Worm (Caenorhabditis elegans): Measurements from ENCODE around the gene mrpl-22.

Gene mrpl-22

DNA sequence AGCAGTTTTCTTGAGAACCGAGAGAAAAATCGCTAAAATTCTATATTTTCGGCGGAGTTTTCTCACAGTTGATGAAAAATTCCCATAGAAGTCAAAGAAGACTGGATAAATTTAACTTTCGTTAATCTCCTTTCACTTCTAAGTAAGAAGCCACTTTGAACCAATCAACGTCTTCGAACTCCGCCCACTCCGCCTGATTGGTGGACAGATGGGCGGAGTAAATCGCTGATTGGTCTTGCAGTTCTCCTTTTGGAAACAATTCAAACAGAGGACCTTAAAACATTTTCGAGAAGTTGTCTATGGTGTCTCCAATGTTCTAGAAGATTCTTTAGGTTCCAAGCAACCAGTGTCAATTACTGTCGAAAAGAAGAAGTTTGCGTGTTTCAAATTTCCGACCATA lies 43.1 kb downstream of the mrpl-22 start:
- TF ChIP-seq ceh-16 (tag; optimal IDR thresholded peaks at IDR 0.05), result no peak
- TF ChIP-seq ztf-11 (tag; optimal IDR thresholded peaks at IDR 0.05), result no peak
- no peak for TF ChIP-seq snpc-4 (tag; optimal IDR thresholded peaks at IDR 0.05)
- TF ChIP-seq skn-1 (tag; optimal IDR thresholded peaks at IDR 0.05), result no peak
- no peak for TF ChIP-seq ceh-82 (tag; optimal IDR thresholded peaks at IDR 0.05)
- TF ChIP-seq F13H6.1 (tag; optimal IDR thresholded peaks at IDR 0.05), result no peak
- TF ChIP-seq mab-5 (tag; optimal IDR thresholded peaks at IDR 0.05), result no peak
- no peak for TF ChIP-seq sem-4 (tag; optimal IDR thresholded peaks at IDR 0.05)
- TF ChIP-seq nhr-12 (tag; optimal IDR thresholded peaks at IDR 0.05), result no peak
- no peak for TF ChIP-seq nhr-25 (tag; optimal IDR thresholded peaks at IDR 0.05)
- TF ChIP-seq sma-9 (GFP tag; optimal IDR thresholded peaks at IDR 0.05), result no peak
- no peak for TF ChIP-seq sma-9 (tag; optimal IDR thresholded peaks at IDR 0.05)
- TF ChIP-seq nhr-129 (tag; optimal IDR thresholded peaks at IDR 0.05), result no peak

DNA sequence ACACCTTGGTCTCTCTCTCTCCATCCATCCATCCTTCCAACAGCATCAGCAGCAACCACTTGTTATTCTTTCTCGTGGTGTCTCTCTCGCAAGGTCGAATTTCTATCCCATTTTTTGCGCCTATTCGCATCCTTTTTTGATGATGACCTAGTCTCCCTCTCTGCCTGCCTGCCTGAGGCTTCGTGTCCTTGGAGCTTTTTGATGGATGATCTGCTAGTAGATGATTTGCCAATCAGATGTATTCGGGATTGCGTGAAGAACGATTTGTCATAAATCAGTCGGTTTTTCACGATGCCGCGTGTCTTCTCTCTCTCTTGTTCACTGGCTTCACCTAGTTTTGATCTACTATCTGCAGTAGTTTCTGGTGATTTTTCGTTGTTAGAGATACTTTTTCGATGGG lies 46.0 kb downstream of the mrpl-22 start:
- TF ChIP-seq egl-27 (tag; optimal IDR thresholded peaks at IDR 0.05), result no peak
- peak; percentile 7 for TF ChIP-seq nhr-129 (tag; optimal IDR thresholded peaks at IDR 0.05)
- no peak for TF ChIP-seq mdl-1 (tag; optimal IDR thresholded peaks at IDR 0.05)
- no peak for TF ChIP-seq snpc-4 (tag; optimal IDR thresholded peaks at IDR 0.05)
- TF ChIP-seq elt-1 (tag; optimal IDR thresholded peaks at IDR 0.05), result no peak
- peak; percentile 11 for TF ChIP-seq sma-3 (GFP tag; optimal IDR thresholded peaks at IDR 0.05)
- peak; percentile 30 for TF ChIP-seq nhr-25 (tag; optimal IDR thresholded peaks at IDR 0.05)
- TF ChIP-seq dmd-4 (tag; optimal IDR thresholded peaks at IDR 0.05), result no peak
- TF ChIP-seq nhr-12 (tag; optimal IDR thresholded peaks at IDR 0.05), result no peak
- no peak for TF ChIP-seq ceh-82 (tag; optimal IDR thresholded peaks at IDR 0.05)
- no peak for TF ChIP-seq sem-4 (tag; optimal IDR thresholded peaks at IDR 0.05)

DNA sequence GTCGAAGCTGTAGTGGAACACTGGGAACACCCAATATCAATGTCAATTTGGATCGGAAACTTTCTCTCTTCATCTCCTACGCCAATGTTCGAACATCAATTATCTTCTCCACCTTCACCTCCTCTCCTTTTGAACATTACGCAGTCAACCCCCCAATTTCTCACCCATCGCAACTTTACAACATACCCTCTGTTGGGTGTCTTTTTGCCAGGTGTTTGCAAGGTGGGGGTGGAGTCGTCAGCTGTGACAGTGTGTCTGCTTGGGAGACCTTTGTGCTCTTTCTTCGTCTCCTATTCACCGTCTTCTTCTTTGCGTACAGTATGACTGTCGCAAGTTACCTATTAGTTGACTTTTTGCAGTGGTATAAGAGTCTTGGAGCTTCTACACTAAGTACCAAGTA lies 51.4 kb downstream of the mrpl-22 start:
- no peak for TF ChIP-seq C34F6.9 (tag; optimal IDR thresholded peaks at IDR 0.05)
- no peak for TF ChIP-seq fos-1 (tag; optimal IDR thresholded peaks at IDR 0.05)
- no peak for TF ChIP-seq sma-9 (GFP tag; optimal IDR thresholded peaks at IDR 0.05)
- no peak for TF ChIP-seq sma-9 (tag; optimal IDR thresholded peaks at IDR 0.05)
- TF ChIP-seq ztf-1 (GFP tag; conservative IDR thresholded peaks at IDR 0.05), result no peak
- TF ChIP-seq nhr-77 (tag; optimal IDR thresholded peaks at IDR 0.05), result no peak
- no peak for TF ChIP-seq nhr-237 (tag; optimal IDR thresholded peaks at IDR 0.05)
- no peak for TF ChIP-seq elt-3 (tag; optimal IDR thresholded peaks at IDR 0.05)
- TF ChIP-seq snpc-4 (tag; optimal IDR thresholded peaks at IDR 0.05), result no peak
- TF ChIP-seq R02D3.7 (tag; optimal IDR thresholded peaks at IDR 0.05), result no peak
- TF ChIP-seq alr-1 (tag; optimal IDR thresholded peaks at IDR 0.05), result no peak
- no peak for TF ChIP-seq aly-2 (tag; optimal IDR thresholded peaks at IDR 0.05)
